Fruit fly (Drosophila melanogaster) whole organism, embryonic: Measurements from ENCODE around the gene Faa.
A peak's percentile ranks its signal among the peaks of the same experiment; 100 is the strongest.

Source experiments
- Atf-2 ChIP-seq: fragments of 200-800 bp; sonication (Bioruptor generic); optimal IDR thresholded peaks from 2 replicates; lab custom pipeline; 2016; ENCODE audit warnings: missing biosample characterization, missing genetic modification characterization
- Awh ChIP-seq: fragments of 200-800 bp; sonication (Bioruptor generic); IDR thresholded peaks from 2 replicates; pipeline ENCODE4, ENCODE4 v1.3.6; 2022; ENCODE audit warnings: missing biosample characterization, missing genetic modification characterization
- Bdp1 ChIP-seq: fragments of 200-800 bp; sonication (Bioruptor generic); optimal IDR thresholded peaks from 3 replicates; lab custom pipeline; 2016; ENCODE audit warnings: missing biosample characterization, missing genetic modification characterization
- CG10147 ChIP-seq: fragments of 200-800 bp; sonication (Bioruptor generic); optimal IDR thresholded peaks from 2 replicates; lab custom pipeline; 2019; ENCODE audit warnings: missing biosample characterization, mild to moderate bottlenecking, missing genetic modification characterization, moderate library complexity
- CG10274 ChIP-seq: fragments of 200-800 bp; sonication (Bioruptor generic); optimal IDR thresholded peaks from 3 replicates; lab custom pipeline; 2017; ENCODE audit warnings: missing biosample characterization, mild to moderate bottlenecking, missing genetic modification characterization
- CG10431 ChIP-seq: fragments of 200-800 bp; sonication (Bioruptor generic); optimal IDR thresholded peaks from 3 replicates; lab custom pipeline; 2018; ENCODE audit warnings: missing biosample characterization, mild to moderate bottlenecking, missing genetic modification characterization
- CG11247 ChIP-seq: fragments of 200-800 bp; sonication (Bioruptor generic); IDR thresholded peaks from 2 replicates; pipeline ENCODE4 v1.3.6; 2022; ENCODE audit warnings: missing biosample characterization, missing genetic modification characterization
- CG11504 ChIP-seq: fragments of 200-800 bp; sonication (Bioruptor generic); optimal IDR thresholded peaks from 3 replicates; lab custom pipeline; 2019; ENCODE audit warnings: missing biosample characterization, mild to moderate bottlenecking, missing genetic modification characterization, moderate library complexity
- CG11696 ChIP-seq: fragments of 200-800 bp; sonication (Bioruptor generic); IDR thresholded peaks from 2 replicates; pipeline ENCODE4 v1.3.6; 2022; ENCODE audit warnings: missing biosample characterization, missing genetic modification characterization
- CG13624 ChIP-seq: fragments of 200-800 bp; sonication (Bioruptor generic); optimal IDR thresholded peaks from 2 replicates; lab custom pipeline; 2016; ENCODE audit warnings: missing biosample characterization, missing genetic modification characterization
- CG14965 ChIP-seq: fragments of 200-800 bp; sonication (Bioruptor generic); optimal IDR thresholded peaks from 2 replicates; lab custom pipeline; 2016; ENCODE audit warnings: missing biosample characterization, missing genetic modification characterization, borderline replicate concordance
- CG15696 ChIP-seq: fragments of 200-800 bp; sonication (Bioruptor generic); optimal IDR thresholded peaks from 2 replicates; lab custom pipeline; 2019; ENCODE audit warnings: missing biosample characterization, mild to moderate bottlenecking, missing genetic modification characterization, moderate library complexity
- CG16779 ChIP-seq: fragments of 200-800 bp; sonication (Bioruptor generic); IDR thresholded peaks from 2 replicates; pipeline ENCODE4 v1.3.6; 2022; ENCODE audit warnings: missing biosample characterization, missing genetic modification characterization
- CG17568 ChIP-seq: fragments of 200-800 bp; sonication (Bioruptor generic); optimal IDR thresholded peaks from 2 replicates; lab custom pipeline; 2018; ENCODE audit warnings: missing biosample characterization, mild to moderate bottlenecking, missing genetic modification characterization, moderate library complexity
- CG18619 ChIP-seq: fragments of 200-800 bp; sonication (Bioruptor generic); optimal IDR thresholded peaks from 3 replicates; lab custom pipeline; 2017; ENCODE audit warnings: missing biosample characterization, mild to moderate bottlenecking, missing genetic modification characterization
- CG18764 ChIP-seq: fragments of 200-800 bp; sonication (Bioruptor generic); optimal IDR thresholded peaks from 3 replicates; lab custom pipeline; 2016; ENCODE audit warnings: missing biosample characterization, missing genetic modification characterization
- CG2129 ChIP-seq: fragments of 200-800 bp; sonication (Bioruptor generic); IDR thresholded peaks from 2 replicates; pipeline ENCODE4 v1.3.6; 2022; ENCODE audit warnings: missing biosample characterization, missing genetic modification characterization; ENCODE audit not compliant: partially characterized antibody
- CG2202 ChIP-seq: fragments of 200-800 bp; sonication (Bioruptor generic); optimal IDR thresholded peaks from 2 replicates; lab custom pipeline; 2018; ENCODE audit warnings: missing biosample characterization, mild to moderate bottlenecking, missing genetic modification characterization
- CG2889 ChIP-seq: fragments of 200-800 bp; sonication (Bioruptor generic); IDR thresholded peaks from 3 replicates; pipeline ENCODE4 v1.3.6; 2022; ENCODE audit warnings: missing biosample characterization, missing genetic modification characterization
- CG8765 ChIP-seq: fragments of 200-800 bp; sonication (Bioruptor generic); IDR thresholded peaks from 2 replicates; pipeline ENCODE4 v1.3.6; 2022; ENCODE audit warnings: missing biosample characterization, missing genetic modification characterization
- CG8944 ChIP-seq: fragments of 200-800 bp; sonication (Bioruptor generic); optimal IDR thresholded peaks from 3 replicates; lab custom pipeline; 2016; ENCODE audit warnings: missing biosample characterization, missing genetic modification characterization
- CG9876 ChIP-seq: fragments of 200-800 bp; sonication (Bioruptor generic); optimal IDR thresholded peaks from 2 replicates; lab custom pipeline; 2016; ENCODE audit warnings: missing biosample characterization, missing genetic modification characterization
- Ets65A ChIP-seq: fragments of 200-800 bp; sonication (Bioruptor generic); peaks from one replicate; lab custom pipeline; 2016; ENCODE audit warnings: missing biosample characterization, missing genetic modification characterization
- GATAe ChIP-seq: fragments of 200-800 bp; sonication (Bioruptor generic); conservative IDR thresholded peaks from 2 replicates; pipeline ENCODE4 v1.3.6; 2022; ENCODE audit warnings: missing biosample characterization, missing genetic modification characterization
- Hmr ChIP-seq: fragments of 200-800 bp; sonication (Bioruptor generic); optimal IDR thresholded peaks from 3 replicates; lab custom pipeline; 2017; ENCODE audit warnings: mild to moderate bottlenecking, missing biosample characterization, missing genetic modification reagents, missing genetic modification characterization
- NfI ChIP-seq: fragments of 200-800 bp; sonication (Bioruptor generic); optimal IDR thresholded peaks from 3 replicates; lab custom pipeline; 2018; ENCODE audit warnings: missing biosample characterization, mild to moderate bottlenecking, missing genetic modification characterization, moderate library complexity
- Pdp1 ChIP-seq, 2 experiments: fragments of 200-800 bp; sonication (Bioruptor generic); optimal IDR thresholded peaks; 3 replicates each; lab custom pipeline; 2016; ENCODE audit warnings: missing biosample characterization in 2 of 2, missing genetic modification characterization in 2 of 2, mild to moderate bottlenecking in 1 of 2, moderate library complexity in 1 of 2
- Ravus ChIP-seq: fragments of 200-800 bp; sonication (Bioruptor generic); IDR thresholded peaks from 2 replicates; pipeline ENCODE4 v1.3.6; 2022; ENCODE audit warnings: missing biosample characterization, missing genetic modification characterization
- Six4 ChIP-seq: fragments of 200-800 bp; sonication (Bioruptor generic); optimal IDR thresholded peaks from 2 replicates; lab custom pipeline; 2016; ENCODE audit warnings: missing biosample characterization, missing genetic modification characterization
- Taf1 ChIP-seq: fragments of 200-800 bp; sonication (Bioruptor generic); IDR thresholded peaks from 2 replicates; pipeline ENCODE4 v1.3.6; 2022; ENCODE audit warnings: missing biosample characterization, missing genetic modification characterization
- Vsx1 ChIP-seq: fragments of 200-800 bp; sonication (Bioruptor generic); optimal IDR thresholded peaks from 2 replicates; lab custom pipeline; 2017; ENCODE audit warnings: missing biosample characterization, mild to moderate bottlenecking, missing genetic modification characterization, missing genetic modification reagents
- cas ChIP-seq: fragments of 200-800 bp; sonication (Bioruptor generic); IDR thresholded peaks from 2 replicates; pipeline ENCODE4 v1.3.6; 2022; ENCODE audit warnings: missing biosample characterization, missing genetic modification characterization
- ci ChIP-seq: fragments of 200-800 bp; sonication (Bioruptor generic); IDR thresholded peaks from 3 replicates; pipeline ENCODE4 v1.3.6; 2022; ENCODE audit warnings: missing biosample characterization, missing genetic modification characterization
- corto ChIP-seq: fragments of 200-800 bp; sonication (Bioruptor generic); optimal IDR thresholded peaks from 2 replicates; lab custom pipeline; 2016; ENCODE audit warnings: missing biosample characterization, mild to moderate bottlenecking, missing genetic modification characterization, moderate library complexity
- crp ChIP-seq, 2 experiments: fragments of 200-800 bp; sonication (Bioruptor generic); optimal IDR thresholded peaks; 2 replicates in 1 of 2; 3 replicates in 1 of 2; lab custom pipeline; 2017; ENCODE audit warnings: missing biosample characterization in 2 of 2, missing genetic modification characterization in 2 of 2, mild to moderate bottlenecking in 1 of 2, moderate library complexity in 1 of 2
- dati ChIP-seq: fragments of 200-800 bp; sonication (Bioruptor generic); IDR thresholded peaks from 2 replicates; pipeline ENCODE4 v1.3.6; 2022; ENCODE audit warnings: missing biosample characterization, missing genetic modification characterization
- ftz-f1 ChIP-seq: fragments of 200-800 bp; sonication (Bioruptor generic); optimal IDR thresholded peaks from 2 replicates; lab custom pipeline; 2016; ENCODE audit warnings: missing biosample characterization, missing genetic modification characterization
- h ChIP-seq: fragments of >200 bp; optimal IDR thresholded peaks from 2 replicates; lab custom pipeline; 2017
- kah ChIP-seq: fragments of 200-800 bp; sonication (Bioruptor generic); optimal IDR thresholded peaks from 2 replicates; lab custom pipeline; 2018; ENCODE audit warnings: missing biosample characterization, mild to moderate bottlenecking, missing genetic modification characterization
- kay ChIP-seq: fragments of 200-800 bp; sonication (Bioruptor generic); optimal IDR thresholded peaks from 2 replicates; lab custom pipeline; 2016; ENCODE audit warnings: missing biosample characterization, missing genetic modification characterization
- kni ChIP-seq: fragments of 200-800 bp; sonication (Bioruptor generic); optimal IDR thresholded peaks from 3 replicates; lab custom pipeline; 2017; ENCODE audit warnings: mild to moderate bottlenecking, missing biosample characterization, missing genetic modification reagents, missing genetic modification characterization
- lilli ChIP-seq: fragments of 200-800 bp; sonication (Bioruptor generic); optimal IDR thresholded peaks from 3 replicates; lab custom pipeline; 2016; ENCODE audit warnings: missing biosample characterization, missing genetic modification characterization
- mam ChIP-seq: fragments of 200-800 bp; sonication (Bioruptor generic); optimal IDR thresholded peaks from 3 replicates; lab custom pipeline; 2016; ENCODE audit warnings: missing biosample characterization, missing genetic modification characterization
- org-1 ChIP-seq: fragments of 200-800 bp; sonication (Bioruptor generic); optimal IDR thresholded peaks from 2 replicates; lab custom pipeline; 2017; ENCODE audit warnings: missing biosample characterization, missing genetic modification characterization
- p53 ChIP-seq: fragments of 200-800 bp; sonication (Bioruptor generic); optimal IDR thresholded peaks from 2 replicates; lab custom pipeline; 2016; ENCODE audit warnings: missing biosample characterization, missing genetic modification characterization
- rib ChIP-seq: fragments of 200-800 bp; sonication (Bioruptor generic); IDR thresholded peaks from 2 replicates; pipeline ENCODE4 v1.3.6; 2022; ENCODE audit warnings: missing biosample characterization, missing genetic modification characterization
- seq ChIP-seq: fragments of 200-800 bp; sonication (Bioruptor generic); IDR thresholded peaks from 2 replicates; pipeline ENCODE4 v1.3.6; 2022; ENCODE audit warnings: missing biosample characterization, missing genetic modification characterization
- slbo ChIP-seq: fragments of 200-800 bp; sonication (Bioruptor generic); IDR thresholded peaks from 2 replicates; pipeline ENCODE4 v1.3.6; 2022; ENCODE audit warnings: missing biosample characterization, missing genetic modification characterization
- slp2 ChIP-seq: fragments of 200-800 bp; sonication (Bioruptor generic); optimal IDR thresholded peaks from 2 replicates; lab custom pipeline; 2016; ENCODE audit warnings: missing biosample characterization, missing genetic modification characterization
- so ChIP-seq: fragments of 200-800 bp; sonication (Bioruptor generic); IDR thresholded peaks from 3 replicates; pipeline ENCODE4 v1.3.6; 2022; ENCODE audit warnings: missing biosample characterization, missing genetic modification characterization
- trh ChIP-seq: fragments of 200-800 bp; sonication (Bioruptor generic); optimal IDR thresholded peaks from 2 replicates; lab custom pipeline; 2016; ENCODE audit warnings: missing biosample characterization, missing genetic modification characterization

Faa gene

dm6 chr3L:4122185-4122767 is 48.5 kb upstream of the Faa start, which contains the start of gene Chd64 (continued):
- TF ChIP-seq Vsx1 (GFP tag; lab: Kevin White, UChicago) (peak; percentile 21), Ravus (GFP tag; lab: Robert Waterston, UW) (no peak), p53 (no peak), mam (GFP tag; lab: Kevin White, UChicago) (peak; percentile 4), Pdp1 (GFP tag; optimal IDR thresholded peaks at IDR 0.05; lab: Kevin White, UChicago) (peak in 1 of 2 experiments; percentile 97), CG10431 (GFP tag; lab: Kevin White, UChicago) (no peak), Taf1 (GFP tag; lab: Robert Waterston, UW) (no peak), org-1 (GFP tag; lab: Kevin White, UChicago) (peak; percentile 27), kay (GFP tag; lab: Kevin White, UChicago) (peak; percentile 34), CG11696 (GFP tag; lab: Robert Waterston, UW) (no peak), h (lab: Kevin White, UChicago) (no peak), trh (GFP tag; lab: Kevin White, UChicago) (no peak), CG17568 (GFP tag; lab: Kevin White, UChicago) (peak; percentile 62), Hmr (GFP tag; lab: Kevin White, UChicago) (peak; percentile 76), CG14965 (no peak), Bdp1 (GFP tag; lab: Kevin White, UChicago) (no peak), cas (GFP tag; lab: Robert Waterston, UW) (no peak), rib (0 out of 2 replicates have a peak, but pooled peaks have one; percentile 9), slbo (GFP tag; lab: Robert Waterston, UW) (peak; percentile 36), kah (GFP tag; lab: Kevin White, UChicago) (peak; percentile 3), seq (no peak; the same call in 1 of the 2 replicates), Atf-2 (GFP tag; lab: Kevin White, UChicago) (no peak), so (GFP tag; lab: Robert Waterston, UW) (peak; percentile 15; the same call in 1 of the 3 replicates), slp2 (no peak), Awh (GFP tag; lab: Robert Waterston, UW) (no peak; the same call in 1 of the 2 replicates), Ets65A (GFP tag; lab: Kevin White, UChicago) (no peak), CG2889 (GFP tag; lab: Robert Waterston, UW) (no peak), CG2129 (GFP tag; lab: Robert Waterston, UW) (no peak), NfI (GFP tag; lab: Kevin White, UChicago) (peak; percentile 6), CG13624 (GFP tag; lab: Kevin White, UChicago) (peak; percentile 49), CG11504 (tag; lab: Kevin White, UChicago) (no peak), crp (GFP tag; optimal IDR thresholded peaks at IDR 0.05; lab: Kevin White, UChicago) (peak in 1 of 2 experiments; percentile 76), CG8944 (GFP tag; lab: Kevin White, UChicago) (no peak), CG9876 (GFP tag; lab: Kevin White, UChicago) (no peak), dati (GFP tag; lab: Robert Waterston, UW) (no peak), GATAe (GFP tag; lab: Robert Waterston, UW) (no peak), CG11247 (GFP tag; lab: Robert Waterston, UW) (0 out of 2 replicates have a peak, but pooled peaks have one; percentile 14), CG10147 (GFP tag; lab: Kevin White, UChicago) (peak; percentile 33), CG8765 (GFP tag; lab: Robert Waterston, UW) (no peak), CG15696 (tag; lab: Kevin White, UChicago) (no peak), CG18764 (no peak), corto (GFP tag; lab: Kevin White, UChicago) (peak; percentile 74), ftz-f1 (GFP tag; lab: Kevin White, UChicago) (peak; percentile 43), kni (GFP tag; lab: Kevin White, UChicago) (peak; percentile 29), CG18619 (peak; percentile 33), CG2202 (tag; lab: Kevin White, UChicago) (no peak), Six4 (GFP tag; lab: Kevin White, UChicago) (no peak), CG16779 (GFP tag; lab: Robert Waterston, UW) (0 out of 2 replicates have a peak, but pooled peaks have one; percentile 53), CG10274 (no peak), ci (GFP tag; lab: Robert Waterston, UW) (peak; percentile 84), lilli (GFP tag; lab: Kevin White, UChicago) (peak; percentile 67)
